Fruit fly (Drosophila melanogaster) Kc167 (cell line): ENCODE results near the gene Klp67A.

Experiments used
- Sin3A ChIP-seq: fragments of >200 bp; optimal IDR thresholded peaks from 2 replicates; lab custom pipeline; 2018; ENCODE audit warnings: missing external identifiers
- insv ChIP-seq: fragments of >200 bp; optimal IDR thresholded peaks from 3 replicates; lab custom pipeline; 2018; ENCODE audit warnings: missing external identifiers
- psq ChIP-seq: fragments of >200 bp; optimal IDR thresholded peaks from 2 replicates; lab custom pipeline; 2017; ENCODE audit warnings: missing external identifiers

dm6 chr3L:9399013-9399750 is 32.3 kb upstream of the Klp67A start, which contains the start of gene CG4080:
- TF ChIP-seq psq (lab: Kevin White, UChicago) (no peak), Sin3A (lab: Kevin White, UChicago) (no peak), insv (lab: Kevin White, UChicago) (no peak)
